Fruit fly (Drosophila melanogaster) whole organism, prepupa: ENCODE measurements around the gene Sfxn2.

Experiments used
- CG10631 ChIP-seq: fragments of 200-800 bp; sonication (Bioruptor generic); optimal IDR thresholded peaks from 2 replicates; lab custom pipeline; 2016; ENCODE audit warnings: missing biosample characterization, missing genetic modification characterization
- CG10669 ChIP-seq: fragments of 200-800 bp; sonication (Bioruptor generic); optimal IDR thresholded peaks from 3 replicates; lab custom pipeline; 2018; ENCODE audit warnings: missing biosample characterization, mild to moderate bottlenecking, missing genetic modification characterization, moderate library complexity
- CG11294 ChIP-seq: fragments of 200-800 bp; sonication (Bioruptor generic); IDR thresholded peaks from 2 replicates; pipeline ENCODE4 v1.3.6; 2022; ENCODE audit warnings: missing biosample characterization, missing genetic modification characterization
- CG11762 ChIP-seq: fragments of 200-800 bp; sonication (Bioruptor generic); optimal IDR thresholded peaks from 3 replicates; lab custom pipeline; 2016; ENCODE audit warnings: missing biosample characterization, missing genetic modification characterization; ENCODE audit not compliant: insufficient read depth
- CG11902 ChIP-seq: fragments of 200-800 bp; sonication (Bioruptor generic); optimal IDR thresholded peaks from 3 replicates; lab custom pipeline; 2016; ENCODE audit warnings: missing biosample characterization, missing genetic modification characterization
- CG15336 ChIP-seq: fragments of 200-800 bp; sonication (Bioruptor generic); IDR thresholded peaks from 2 replicates; pipeline ENCODE4 v1.3.6; 2022; ENCODE audit warnings: missing biosample characterization, missing genetic modification characterization
- CG16779 ChIP-seq: fragments of 200-800 bp; sonication (Bioruptor generic); optimal IDR thresholded peaks from 3 replicates; lab custom pipeline; 2017; ENCODE audit warnings: missing biosample characterization, mild to moderate bottlenecking, missing genetic modification characterization
- CG31627 ChIP-seq: fragments of 200-800 bp; sonication (Bioruptor generic); optimal IDR thresholded peaks from 3 replicates; lab custom pipeline; 2016; ENCODE audit warnings: missing biosample characterization, missing genetic modification characterization
- CG34406 ChIP-seq: fragments of 200-800 bp; sonication (Bioruptor generic); optimal IDR thresholded peaks from 3 replicates; lab custom pipeline; 2016; ENCODE audit warnings: missing biosample characterization, missing genetic modification characterization
- CG3919 ChIP-seq: fragments of 200-800 bp; sonication (Bioruptor generic); optimal IDR thresholded peaks from 3 replicates; lab custom pipeline; 2016; ENCODE audit warnings: missing biosample characterization, missing genetic modification characterization
- CG6163 ChIP-seq: fragments of 200-800 bp; sonication (Bioruptor generic); IDR thresholded peaks from 3 replicates; pipeline ENCODE4 v1.3.6; 2022; ENCODE audit warnings: missing biosample characterization, missing genetic modification characterization
- CG6276 ChIP-seq: fragments of 200-800 bp; sonication (Bioruptor generic); optimal IDR thresholded peaks from 2 replicates; lab custom pipeline; 2017; ENCODE audit warnings: missing biosample characterization, mild to moderate bottlenecking, missing genetic modification characterization
- CG6808 ChIP-seq: fragments of 200-800 bp; sonication (Bioruptor generic); optimal IDR thresholded peaks from 3 replicates; lab custom pipeline; 2017; ENCODE audit warnings: missing biosample characterization, missing genetic modification characterization, mild to moderate bottlenecking, moderate library complexity, missing genetic modification reagents
- CG6854 ChIP-seq: fragments of 200-800 bp; sonication (Bioruptor generic); optimal IDR thresholded peaks from 2 replicates; lab custom pipeline; 2017; ENCODE audit warnings: missing biosample characterization, mild to moderate bottlenecking, missing genetic modification characterization
- CG7368 ChIP-seq: fragments of 200-800 bp; sonication (Bioruptor generic); optimal IDR thresholded peaks from 3 replicates; lab custom pipeline; 2016; ENCODE audit warnings: missing biosample characterization, missing genetic modification characterization
- CG8119 ChIP-seq: fragments of 200-800 bp; sonication (Bioruptor generic); IDR thresholded peaks from 3 replicates; pipeline ENCODE4 v1.3.6; 2022; ENCODE audit warnings: missing biosample characterization, missing genetic modification characterization
- CG9139 ChIP-seq: fragments of 200-800 bp; sonication (Bioruptor generic); optimal IDR thresholded peaks from 3 replicates; lab custom pipeline; 2017; ENCODE audit warnings: missing biosample characterization, mild to moderate bottlenecking, missing genetic modification characterization
- Eip75B ChIP-seq: fragments of 200-800 bp; sonication (Bioruptor generic); optimal IDR thresholded peaks from 3 replicates; lab custom pipeline; 2016; ENCODE audit warnings: missing biosample characterization, missing genetic modification characterization
- Eip78C ChIP-seq: fragments of 200-800 bp; sonication (Bioruptor generic); peaks from one replicate; lab custom pipeline; 2016; ENCODE audit warnings: missing biosample characterization, missing genetic modification characterization
- Eip93F ChIP-seq: fragments of 200-800 bp; sonication (Bioruptor generic); optimal IDR thresholded peaks from 2 replicates; lab custom pipeline; 2016; ENCODE audit warnings: missing biosample characterization, mild to moderate bottlenecking, missing genetic modification characterization
- Ets21C ChIP-seq: fragments of 200-800 bp; sonication (Bioruptor generic); optimal IDR thresholded peaks from 3 replicates; lab custom pipeline; 2016; ENCODE audit warnings: missing biosample characterization, missing genetic modification characterization
- Ets96B ChIP-seq: fragments of 200-800 bp; optimal IDR thresholded peaks from 2 replicates; lab custom pipeline; 2019; ENCODE audit warnings: missing biosample characterization, mild to moderate bottlenecking, missing genetic modification characterization, moderate library complexity
- Gug ChIP-seq: fragments of 200-800 bp; sonication (Bioruptor generic); IDR thresholded peaks from 2 replicates; pipeline ENCODE4 v1.3.6; 2022; ENCODE audit warnings: missing biosample characterization, missing genetic modification characterization
- Hr38 ChIP-seq: sonication (Bioruptor generic); optimal IDR thresholded peaks from 2 replicates; lab custom pipeline; 2016; ENCODE audit warnings: missing biosample characterization, missing genetic modification characterization
- Hr4 ChIP-seq: fragments of 200-800 bp; sonication (Bioruptor generic); optimal IDR thresholded peaks from 3 replicates; lab custom pipeline; 2016; ENCODE audit warnings: missing biosample characterization, missing genetic modification characterization
- Lpt ChIP-seq: fragments of 200-800 bp; sonication (Bioruptor generic); optimal IDR thresholded peaks from 3 replicates; lab custom pipeline; 2016; ENCODE audit warnings: missing biosample characterization, missing genetic modification characterization
- Met ChIP-seq: fragments of 200-800 bp; sonication (Bioruptor generic); optimal IDR thresholded peaks from 3 replicates; lab custom pipeline; 2016; ENCODE audit warnings: missing biosample characterization, missing genetic modification characterization
- Smox ChIP-seq: fragments of 200-800 bp; sonication (Bioruptor generic); optimal IDR thresholded peaks from 3 replicates; lab custom pipeline; 2016; ENCODE audit warnings: missing biosample characterization, missing genetic modification characterization
- Sox102F ChIP-seq: fragments of 200-800 bp; sonication (Bioruptor generic); optimal IDR thresholded peaks from 2 replicates; lab custom pipeline; 2016; ENCODE audit warnings: missing biosample characterization, mild to moderate bottlenecking, missing genetic modification characterization
- achi ChIP-seq: fragments of 200-800 bp; sonication (Bioruptor generic); optimal IDR thresholded peaks from 3 replicates; lab custom pipeline; 2016; ENCODE audit warnings: missing biosample characterization, missing genetic modification characterization
- cyc ChIP-seq: fragments of 200-800 bp; sonication (Bioruptor generic); optimal IDR thresholded peaks from 3 replicates; lab custom pipeline; 2016; ENCODE audit warnings: missing biosample characterization, missing genetic modification characterization
- dac ChIP-seq: fragments of 200-800 bp; sonication (Bioruptor generic); optimal IDR thresholded peaks from 2 replicates; lab custom pipeline; 2017; ENCODE audit warnings: missing biosample characterization, mild to moderate bottlenecking, missing genetic modification characterization
- dsx ChIP-seq: fragments of 200-800 bp; optimal IDR thresholded peaks from 3 replicates; lab custom pipeline; 2019; ENCODE audit warnings: missing biosample characterization, mild to moderate bottlenecking, missing genetic modification characterization, moderate library complexity; ENCODE audit not compliant: poor library complexity, severe bottlenecking
- eg ChIP-seq: fragments of 200-800 bp; sonication (Bioruptor generic); IDR thresholded peaks from 3 replicates; pipeline ENCODE4 v1.3.6; 2022; ENCODE audit warnings: missing biosample characterization, missing genetic modification characterization
- fd85E ChIP-seq: fragments of 200-800 bp; sonication (Bioruptor generic); optimal IDR thresholded peaks from 3 replicates; lab custom pipeline; 2016; ENCODE audit warnings: missing biosample characterization, missing genetic modification characterization
- fkh ChIP-seq: fragments of 200-800 bp; sonication (Bioruptor generic); optimal IDR thresholded peaks from 3 replicates; lab custom pipeline; 2017; ENCODE audit warnings: missing biosample characterization, mild to moderate bottlenecking, missing genetic modification characterization, moderate library complexity
- net ChIP-seq: fragments of 200-800 bp; sonication (Bioruptor generic); optimal IDR thresholded peaks from 3 replicates; lab custom pipeline; 2016; ENCODE audit warnings: missing biosample characterization, missing genetic modification characterization
- pdm3 ChIP-seq: fragments of 200-800 bp; sonication (Bioruptor generic); optimal IDR thresholded peaks from 3 replicates; lab custom pipeline; 2016; ENCODE audit warnings: missing biosample characterization, missing genetic modification characterization
- salr ChIP-seq, 2 experiments: fragments of 200-800 bp; sonication (Bioruptor generic); optimal IDR thresholded peaks; 3 replicates each; lab custom pipeline; 2016 to 2018; ENCODE audit warnings: missing biosample characterization in 2 of 2, missing genetic modification characterization in 2 of 2, mild to moderate bottlenecking in 1 of 2
- spab ChIP-seq: fragments of 200-800 bp; sonication (Bioruptor generic); optimal IDR thresholded peaks from 2 replicates; lab custom pipeline; 2017; ENCODE audit warnings: missing biosample characterization, mild to moderate bottlenecking, missing genetic modification characterization, missing genetic modification reagents
- topi ChIP-seq: fragments of 200-800 bp; sonication (Bioruptor generic); optimal IDR thresholded peaks from 3 replicates; lab custom pipeline; 2016; ENCODE audit warnings: missing biosample characterization, missing genetic modification characterization

The Sfxn2 gene

dm6 chr3L:19087369-19088275 is 24.7 kb downstream of the Sfxn2 start (continued):
- peak; percentile 19 for TF ChIP-seq cyc
- no peak for TF ChIP-seq Lpt
- peak; percentile 33 for TF ChIP-seq Ets96B (tag; lab: Kevin White, UChicago)
- peak in 1 of 2 experiments; percentile 16 for TF ChIP-seq salr (GFP tag; optimal IDR thresholded peaks at IDR 0.05; lab: Kevin White, UChicago)
- no peak for TF ChIP-seq CG6276
- TF ChIP-seq CG31627 (GFP tag; lab: Kevin White, UChicago) = peak; percentile 0
- no peak for TF ChIP-seq net (GFP tag; lab: Kevin White, UChicago)
- TF ChIP-seq eg (GFP tag; lab: Robert Waterston, UW) = peak; percentile 37; the same call in 1 of the 3 replicates
- peak; percentile 33 for TF ChIP-seq CG10631 (GFP tag; lab: Kevin White, UChicago)
- no peak for TF ChIP-seq Eip93F (GFP tag; lab: Kevin White, UChicago)
- no peak; the same call in 1 of the 2 replicates for TF ChIP-seq CG11294 (GFP tag; lab: Robert Waterston, UW)
- no peak for TF ChIP-seq fd85E
- TF ChIP-seq CG11762 (GFP tag; lab: Kevin White, UChicago) = no peak
- TF ChIP-seq CG34406 (GFP tag; lab: Kevin White, UChicago) = peak; percentile 56
- no peak for TF ChIP-seq CG11902
- TF ChIP-seq dac (GFP tag; lab: Kevin White, UChicago) = no peak
- no peak for TF ChIP-seq Smox
- no peak for TF ChIP-seq CG10669
- TF ChIP-seq CG8119 (GFP tag; lab: Robert Waterston, UW) = no peak
- TF ChIP-seq CG16779 (tag; lab: Kevin White, UChicago) = peak; percentile 20

dm6 chr3L:19089120-19089519 is 26.2 kb downstream of the Sfxn2 start:
- no peak for TF ChIP-seq CG16779 (tag; lab: Kevin White, UChicago)
- no peak for TF ChIP-seq CG9139 (GFP tag; lab: Kevin White, UChicago)
- no peak for TF ChIP-seq CG3919 (GFP tag; lab: Kevin White, UChicago)
- TF ChIP-seq CG6276 = no peak
- TF ChIP-seq Gug (GFP tag; lab: Robert Waterston, UW) = no peak
- TF ChIP-seq CG11294 (GFP tag; lab: Robert Waterston, UW) = no peak
- no peak for TF ChIP-seq Eip75B (GFP tag; lab: Kevin White, UChicago)
- TF ChIP-seq Hr38 = no peak
- TF ChIP-seq Hr4 (GFP tag; lab: Kevin White, UChicago) = no peak
- no peak for TF ChIP-seq CG10631 (GFP tag; lab: Kevin White, UChicago)
- no peak for TF ChIP-seq CG31627 (GFP tag; lab: Kevin White, UChicago)
- TF ChIP-seq CG15336 (GFP tag; lab: Robert Waterston, UW) = no peak
- no peak for TF ChIP-seq topi (GFP tag; lab: Kevin White, UChicago)
- TF ChIP-seq net (GFP tag; lab: Kevin White, UChicago) = no peak
- TF ChIP-seq, all 60 proteins: peak for 0

dm6 chr3L:19091423-19092124 is 28.6 kb downstream of the Sfxn2 start:
- TF ChIP-seq CG31627 (GFP tag; lab: Kevin White, UChicago) (no peak), CG7368 (peak; percentile 22), CG9139 (GFP tag; lab: Kevin White, UChicago) (peak; percentile 34), Smox (no peak), dsx (peak; percentile 69), CG34406 (GFP tag; lab: Kevin White, UChicago) (peak; percentile 6), net (GFP tag; lab: Kevin White, UChicago) (no peak), CG16779 (tag; lab: Kevin White, UChicago) (peak; percentile 91), CG11762 (GFP tag; lab: Kevin White, UChicago) (no peak), achi (GFP tag; lab: Kevin White, UChicago) (peak; percentile 11), Eip75B (GFP tag; lab: Kevin White, UChicago) (peak; percentile 1), salr (GFP tag; optimal IDR thresholded peaks at IDR 0.05; lab: Kevin White, UChicago) (peak in 1 of 2 experiments; percentile 16), Gug (GFP tag; lab: Robert Waterston, UW) (no peak), CG6276 (no peak), eg (GFP tag; lab: Robert Waterston, UW) (no peak; the same call in 2 of the 3 replicates), CG6808 (GFP tag; lab: Kevin White, UChicago) (peak; percentile 62), Eip78C (GFP tag; lab: Kevin White, UChicago) (peak; percentile 35), CG6854 (GFP tag; lab: Kevin White, UChicago) (peak; percentile 32), fkh (peak; percentile 55), Hr4 (GFP tag; lab: Kevin White, UChicago) (no peak), CG15336 (GFP tag; lab: Robert Waterston, UW) (no peak), Ets96B (tag; lab: Kevin White, UChicago) (no peak), Eip93F (GFP tag; lab: Kevin White, UChicago) (peak; percentile 8), CG6163 (GFP tag; lab: Robert Waterston, UW) (0 out of 3 replicates have a peak, but pooled peaks have one; percentile 19), Ets21C (GFP tag; lab: Kevin White, UChicago) (no peak), Sox102F (GFP tag; lab: Kevin White, UChicago) (no peak), Met (GFP tag; lab: Kevin White, UChicago) (peak; percentile 21), pdm3 (GFP tag; lab: Kevin White, UChicago) (no peak), spab (no peak)
